Worm (Caenorhabditis elegans): ENCODE measurements around the gene srw-7.

The srw-7 gene

DNA sequence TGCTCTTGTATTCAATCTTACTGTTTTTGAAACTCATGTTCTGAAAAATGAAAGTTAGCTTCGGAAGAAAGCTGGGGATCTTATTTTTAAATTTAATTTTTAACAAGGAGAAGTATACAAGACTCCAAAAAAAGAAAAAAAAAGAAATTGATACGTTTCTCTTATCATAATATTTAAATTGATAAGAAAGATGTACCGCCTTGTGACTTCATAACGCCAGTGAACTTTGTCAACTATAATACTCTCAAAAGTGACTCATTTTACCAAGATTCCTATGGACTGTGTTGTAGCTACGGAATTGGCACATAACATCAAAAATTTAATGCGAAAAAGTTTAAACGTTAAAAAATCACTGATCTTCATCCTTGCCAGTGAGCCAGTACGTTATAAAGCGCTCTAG lies 45.7 kb downstream of the srw-7 start:
- TF ChIP-seq tbx-11 (GFP tag; IDR thresholded peaks at IDR 0.05) (no peak), F13C5.2 (tag; optimal IDR thresholded peaks at IDR 0.05) (no peak), ceh-36 (tag; optimal IDR thresholded peaks at IDR 0.05) (no peak), ama-1 (optimal IDR thresholded peaks at IDR 0.05) (no peak), hmg-4 (GFP tag; optimal IDR thresholded peaks at IDR 0.05) (no peak)

DNA sequence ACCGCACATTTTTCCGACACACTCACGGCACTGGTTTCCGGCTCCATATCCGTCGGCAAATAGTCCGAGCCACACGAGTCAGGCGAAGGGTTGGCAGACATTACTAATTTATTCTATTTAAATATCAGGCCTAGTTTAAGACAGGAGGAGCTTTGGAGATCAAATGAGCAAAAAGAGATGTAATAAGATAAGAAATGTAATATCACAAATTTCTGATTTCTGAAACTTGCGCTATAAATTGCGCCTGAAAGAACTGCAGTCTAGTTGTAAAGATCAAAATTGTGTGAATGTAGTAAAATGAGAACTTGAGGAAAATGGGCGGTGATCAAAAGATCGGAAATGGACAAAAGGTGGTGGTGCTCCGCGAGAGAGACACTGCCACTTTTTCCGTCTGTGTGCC lies 48.8 kb downstream of the srw-7 start, which contains the start of gene nhr-186:
nhr-186 (minus strand) TSS at position 101 of the 400 bp plus-strand sequence.
- TF ChIP-seq scrt-1 (GFP tag; IDR thresholded peaks at IDR 0.05) = no peak
- no peak for TF ChIP-seq ceh-36 (tag; optimal IDR thresholded peaks at IDR 0.05)
- TF ChIP-seq hnd-1 (tag; optimal IDR thresholded peaks at IDR 0.05) = no peak
- TF ChIP-seq B0310.2 (tag; optimal IDR thresholded peaks at IDR 0.05) = no peak
- TF ChIP-seq pes-1 (GFP tag; IDR thresholded peaks at IDR 0.05) = no peak
- TF ChIP-seq tbx-37 (GFP tag; conservative IDR thresholded peaks at IDR 0.05) = no peak

DNA sequence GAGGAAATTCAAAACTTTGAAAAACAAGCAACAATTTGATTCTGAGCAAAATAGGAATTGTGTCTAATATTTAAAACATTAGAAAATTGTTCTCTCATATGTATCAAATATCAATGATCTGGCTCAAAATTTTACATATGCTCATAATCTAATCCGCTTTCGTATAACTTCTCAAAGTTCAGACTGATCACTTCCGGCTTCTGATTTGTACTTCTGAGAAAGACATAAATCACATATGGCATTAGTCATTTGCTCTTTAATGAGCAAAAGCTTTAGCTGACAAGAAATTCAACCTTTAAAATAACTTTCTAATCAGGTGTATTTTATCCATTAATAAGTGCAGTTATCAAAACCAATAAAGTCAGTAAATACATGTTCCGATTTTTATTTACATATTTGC lies 49.9 kb downstream of the srw-7 start:
- TF ChIP-seq hmbx-1 (tag; optimal IDR thresholded peaks at IDR 0.05) (no peak), ceh-36 (tag; optimal IDR thresholded peaks at IDR 0.05) (no peak), hnd-1 (tag; optimal IDR thresholded peaks at IDR 0.05) (no peak), tbx-37 (GFP tag; conservative IDR thresholded peaks at IDR 0.05) (no peak), hmg-4 (GFP tag; optimal IDR thresholded peaks at IDR 0.05) (no peak), tra-4 (tag; optimal IDR thresholded peaks at IDR 0.05) (no peak), B0310.2 (tag; optimal IDR thresholded peaks at IDR 0.05) (no peak), F13C5.2 (tag; optimal IDR thresholded peaks at IDR 0.05) (no peak), ets-7 (tag; optimal IDR thresholded peaks at IDR 0.05) (no peak), scrt-1 (GFP tag; IDR thresholded peaks at IDR 0.05) (no peak), pes-1 (GFP tag; IDR thresholded peaks at IDR 0.05) (no peak), flt-1 (GFP tag; IDR thresholded peaks at IDR 0.05) (no peak), tbx-11 (GFP tag; IDR thresholded peaks at IDR 0.05) (no peak), ama-1 (optimal IDR thresholded peaks at IDR 0.05) (no peak), aly-1 (tag; optimal IDR thresholded peaks at IDR 0.05) (no peak), ceh-13 (GFP tag; optimal IDR thresholded peaks at IDR 0.05) (no peak), sea-1 (GFP tag; conservative IDR thresholded peaks at IDR 0.05) (no peak)
